Worm (Caenorhabditis elegans) whole organism, young adult: ENCODE data around the gene fbxc-21.

Experiments used
- C17E4.6 ChIP-seq: fragments of 200-800 bp; sonication (Bioruptor generic); IDR thresholded peaks from 2 replicates; pipeline ENCODE4 v1.3.6; 2022; ENCODE audit warnings: missing genetic modification reagents, missing genetic modification characterization, missing compliant biosample characterization
- F10E7.11 ChIP-seq: sonication (generic microtip); optimal IDR thresholded peaks from 2 replicates; lab custom pipeline; 2017; ENCODE audit warnings: mild to moderate bottlenecking, missing genetic modification characterization, moderate library complexity, missing compliant biosample characterization
- Y79H2A.3 ChIP-seq: fragments of 200-800 bp; sonication (Bioruptor generic); conservative IDR thresholded peaks from 2 replicates; pipeline ENCODE4 v1.3.6; 2022; ENCODE audit warnings: missing genetic modification reagents, missing genetic modification characterization, missing compliant biosample characterization
- ZK185.1 ChIP-seq: sonication (generic microtip); optimal IDR thresholded peaks from 2 replicates; lab custom pipeline; 2016; ENCODE audit warnings: mild to moderate bottlenecking, missing genetic modification characterization, missing compliant biosample characterization; ENCODE audit not compliant: poor library complexity, severe bottlenecking
- ama-1 ChIP-seq, 3 experiments: fragments of 150-350 bp in 1 of 3; sonication (generic microtip) in 2 of 3; optimal IDR thresholded peaks; 2 replicates each; lab custom pipeline; 2014 to 2018; ENCODE audit warnings: missing biosample characterization in 2 of 3, missing genetic modification characterization in 2 of 3, missing genetic modification reagents in 2 of 3
- hlh-26 ChIP-seq: fragments of 200-800 bp; sonication (Bioruptor generic); conservative IDR thresholded peaks from 2 replicates; pipeline ENCODE4 v1.3.6; 2022; ENCODE audit warnings: missing genetic modification reagents, missing genetic modification characterization, missing compliant biosample characterization
- lsl-1 ChIP-seq: fragments of 200-800 bp; sonication (Bioruptor generic); optimal IDR thresholded peaks from 2 replicates; lab custom pipeline; 2018; ENCODE audit warnings: mild to moderate bottlenecking, missing genetic modification characterization, moderate library complexity, missing compliant biosample characterization
- mel-28 ChIP-seq: sonication (generic microtip); optimal IDR thresholded peaks from 2 replicates; lab custom pipeline; 2016; ENCODE audit warnings: borderline replicate concordance, mild to moderate bottlenecking, missing genetic modification characterization, missing compliant biosample characterization
- nhr-27 ChIP-seq: fragments of 200-800 bp; sonication (Bioruptor generic); optimal IDR thresholded peaks from 2 replicates; lab custom pipeline; 2018; ENCODE audit warnings: mild to moderate bottlenecking, missing genetic modification characterization, moderate library complexity, missing compliant biosample characterization
- repo-1 ChIP-seq: sonication (generic microtip); optimal IDR thresholded peaks from 2 replicates; lab custom pipeline; 2017; ENCODE audit warnings: mild to moderate bottlenecking, missing genetic modification characterization, missing compliant biosample characterization
- snpc-4 ChIP-seq, 5 experiments: fragments of 150-350 bp in 1 of 5; sonication (generic microtip) in 4 of 5; optimal IDR thresholded peaks; 2 replicates each; lab custom pipeline; 2014 to 2018; ENCODE audit warnings: missing genetic modification characterization in 5 of 5, missing biosample characterization in 3 of 5, antibody characterized with exemption in 2 of 5, mild to moderate bottlenecking in 2 of 5, missing compliant biosample characterization in 2 of 5, missing genotype in 2 of 5, moderate library complexity in 2 of 5, missing genetic modification reagents in 1 of 5
- tbx-9 ChIP-seq: sonication (generic microtip); optimal IDR thresholded peaks from 2 replicates; lab custom pipeline; 2016; ENCODE audit warnings: borderline replicate concordance, missing genetic modification characterization, inconsistent platforms, missing compliant biosample characterization
- zim-3 ChIP-seq: sonication (generic microtip); optimal IDR thresholded peaks from 2 replicates; lab custom pipeline; 2017; ENCODE audit warnings: mild to moderate bottlenecking, missing genetic modification characterization, moderate library complexity, missing compliant biosample characterization

DNA sequence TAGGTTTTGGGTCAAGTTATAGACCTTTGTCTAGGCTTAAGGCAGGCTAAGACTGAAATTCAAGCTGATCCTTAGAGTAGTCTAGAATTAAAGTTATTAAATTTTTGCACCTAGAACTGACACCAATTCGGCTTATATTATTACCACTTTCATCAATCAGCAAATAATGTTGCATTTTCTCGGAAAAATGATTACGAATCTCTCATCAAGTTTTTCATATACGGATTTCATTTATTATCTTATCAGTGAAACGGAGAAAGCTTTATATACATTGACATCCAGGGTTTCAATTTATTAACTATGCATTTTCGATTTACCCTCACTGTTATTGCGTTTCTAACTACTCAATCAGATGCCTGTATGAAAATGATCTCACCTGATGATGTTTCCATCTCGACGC lies 48.5 kb upstream of the fbxc-21 start, which contains the start of gene K07G6.1:
- TF ChIP-seq mel-28 (tag; lab: Kevin White, UChicago) (no peak), ZK185.1 (tag; lab: Kevin White, UChicago) (no peak), ama-1 (optimal IDR thresholded peaks at IDR 0.05; lab: Kevin White, UChicago) (no peak), ama-1 (GFP tag; optimal IDR thresholded peaks at IDR 0.05; lab: Kevin White, UChicago) (no peak), Y79H2A.3 (no peak), hlh-26 (GFP tag; lab: Robert Waterston, UW) (no peak), lsl-1 (GFP tag; lab: Kevin White, UChicago) (no peak), zim-3 (no peak), snpc-4 (GFP tag; optimal IDR thresholded peaks at IDR 0.05; lab: Kevin White, UChicago) (no peak), snpc-4 (tag; optimal IDR thresholded peaks at IDR 0.05; lab: Kevin White, UChicago) (no peak), tbx-9 (tag; lab: Kevin White, UChicago) (no peak), repo-1 (tag; lab: Kevin White, UChicago) (no peak), F10E7.11 (no peak), nhr-27 (tag; lab: Kevin White, UChicago) (no peak), C17E4.6 (GFP tag; lab: Robert Waterston, UW) (no peak)
